Worm (Caenorhabditis elegans): ENCODE measurements around the gene Y11D7A.10.

The Y11D7A.10 gene

DNA sequence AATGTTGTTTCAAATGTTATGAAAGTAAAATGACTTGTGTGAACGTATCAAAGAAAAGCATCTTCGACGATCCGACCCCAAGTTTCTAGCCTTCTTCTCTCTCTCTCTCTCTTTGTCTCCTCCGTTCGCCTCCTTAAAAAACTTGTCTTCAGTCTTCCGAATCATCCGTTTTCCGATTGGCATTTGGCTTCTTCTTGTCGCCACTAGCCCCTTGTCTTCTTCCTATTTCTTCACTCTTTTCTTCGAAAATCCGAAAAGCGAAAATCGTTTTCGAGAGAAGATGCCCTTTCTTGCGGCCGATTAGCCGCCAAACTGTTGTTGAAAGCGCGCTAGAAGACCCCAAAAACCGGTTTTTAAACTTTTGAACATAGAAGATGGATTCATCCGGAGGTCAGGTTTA, 1.0 kb downstream of the Y11D7A.10 start:
- TF ChIP-seq ceh-28 (tag; optimal IDR thresholded peaks at IDR 0.05) = no peak
- TF ChIP-seq hmg-11 (tag; optimal IDR thresholded peaks at IDR 0.05) = no peak
- TF ChIP-seq nhr-67 (tag; optimal IDR thresholded peaks at IDR 0.05) = no peak
- TF ChIP-seq fkh-10 (GFP tag; optimal IDR thresholded peaks at IDR 0.05) = no peak
- TF ChIP-seq nhr-23 (tag; optimal IDR thresholded peaks at IDR 0.05) = peak; percentile 14
- TF ChIP-seq elt-1 (tag; optimal IDR thresholded peaks at IDR 0.05) = no peak
- TF ChIP-seq ZK546.5 (tag; optimal IDR thresholded peaks at IDR 0.05) = no peak
- no peak for TF ChIP-seq elt-3 (tag; optimal IDR thresholded peaks at IDR 0.05)
- TF ChIP-seq nhr-25 (tag; optimal IDR thresholded peaks at IDR 0.05) = peak; percentile 56
- no peak for TF ChIP-seq unc-39 (tag; optimal IDR thresholded peaks at IDR 0.05)
- TF ChIP-seq nhr-43 (tag; optimal IDR thresholded peaks at IDR 0.05; ENCODE audit: poor library complexity, severe bottlenecking) = peak; percentile 52
- no peak for TF ChIP-seq nhr-28 (tag; optimal IDR thresholded peaks at IDR 0.05)
- TF ChIP-seq egl-5 (tag; optimal IDR thresholded peaks at IDR 0.05) = no peak
- peak; percentile 13 for TF ChIP-seq tbx-2 (tag; optimal IDR thresholded peaks at IDR 0.05)
- TF ChIP-seq daf-12 (tag; optimal IDR thresholded peaks at IDR 0.05) = no peak
- TF ChIP-seq pqm-1 (tag; optimal IDR thresholded peaks at IDR 0.05) = no peak
- no peak for TF ChIP-seq nhr-12 (tag; optimal IDR thresholded peaks at IDR 0.05)
- no peak for TF ChIP-seq lin-39 (tag; optimal IDR thresholded peaks at IDR 0.05)
- TF ChIP-seq ama-1 (optimal IDR thresholded peaks at IDR 0.05) = peak; percentile 89
- no peak for TF ChIP-seq sea-2 (GFP tag; optimal IDR thresholded peaks at IDR 0.05)
- no peak for TF ChIP-seq unc-62 (GFP tag; optimal IDR thresholded peaks at IDR 0.05)
- no peak for TF ChIP-seq ceh-16 (tag; optimal IDR thresholded peaks at IDR 0.05)
- TF ChIP-seq mdl-1 (tag; optimal IDR thresholded peaks at IDR 0.05) = no peak
- no peak for TF ChIP-seq nhr-77 (tag; optimal IDR thresholded peaks at IDR 0.05)

ce11 chrIV:9256865-9257264, 2.7 kb downstream of the Y11D7A.10 start:
- TF ChIP-seq fkh-10 (GFP tag; optimal IDR thresholded peaks at IDR 0.05) (no peak), lin-39 (tag; optimal IDR thresholded peaks at IDR 0.05) (no peak), eor-1 (tag; optimal IDR thresholded peaks at IDR 0.05) (no peak), pqm-1 (tag; optimal IDR thresholded peaks at IDR 0.05) (no peak), nhr-11 (tag; optimal IDR thresholded peaks at IDR 0.05) (no peak), ceh-9 (tag; optimal IDR thresholded peaks at IDR 0.05) (no peak), lsy-12 (tag; optimal IDR thresholded peaks at IDR 0.05) (no peak), lin-15B (tag; optimal IDR thresholded peaks at IDR 0.05) (no peak), snpc-4 (tag; optimal IDR thresholded peaks at IDR 0.05) (no peak), elt-3 (tag; optimal IDR thresholded peaks at IDR 0.05) (no peak), fkh-2 (tag; optimal IDR thresholded peaks at IDR 0.05) (no peak), jun-1 (tag; optimal IDR thresholded peaks at IDR 0.05) (no peak)

DNA sequence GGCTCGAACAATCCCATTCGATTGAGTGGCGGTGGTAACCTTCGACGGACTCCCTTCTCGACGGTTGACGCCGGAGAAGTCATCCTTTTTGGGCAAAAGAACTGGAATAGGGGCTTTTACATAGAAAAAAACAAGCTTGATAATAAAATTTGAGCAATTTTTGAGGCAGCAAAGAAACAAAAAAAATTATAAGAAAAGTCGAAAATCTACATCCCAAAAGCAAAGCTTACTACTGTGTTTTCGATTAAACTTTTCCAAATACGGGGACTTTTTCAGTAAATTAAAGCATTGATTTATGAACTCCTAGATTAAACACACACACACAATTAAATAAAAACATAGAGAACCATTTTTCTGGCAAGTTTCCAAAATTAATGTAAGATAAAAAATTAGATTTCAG, 3.6 kb downstream of the Y11D7A.10 start, which contains the start of gene Y11D7A.9:
Gene Y11D7A.9, minus strand, starts transcription at position 101 of the 400 bp plus-strand sequence.
- TF ChIP-seq nhr-23 (tag; optimal IDR thresholded peaks at IDR 0.05) (no peak), tbx-2 (tag; optimal IDR thresholded peaks at IDR 0.05) (no peak), ama-1 (optimal IDR thresholded peaks at IDR 0.05) (no peak), ceh-82 (tag; optimal IDR thresholded peaks at IDR 0.05) (no peak), eor-1 (tag; optimal IDR thresholded peaks at IDR 0.05) (no peak), ztf-4 (tag; optimal IDR thresholded peaks at IDR 0.05) (no peak), nhr-43 (tag; optimal IDR thresholded peaks at IDR 0.05; ENCODE audit: poor library complexity, severe bottlenecking) (no peak), nhr-77 (tag; optimal IDR thresholded peaks at IDR 0.05) (no peak)

DNA sequence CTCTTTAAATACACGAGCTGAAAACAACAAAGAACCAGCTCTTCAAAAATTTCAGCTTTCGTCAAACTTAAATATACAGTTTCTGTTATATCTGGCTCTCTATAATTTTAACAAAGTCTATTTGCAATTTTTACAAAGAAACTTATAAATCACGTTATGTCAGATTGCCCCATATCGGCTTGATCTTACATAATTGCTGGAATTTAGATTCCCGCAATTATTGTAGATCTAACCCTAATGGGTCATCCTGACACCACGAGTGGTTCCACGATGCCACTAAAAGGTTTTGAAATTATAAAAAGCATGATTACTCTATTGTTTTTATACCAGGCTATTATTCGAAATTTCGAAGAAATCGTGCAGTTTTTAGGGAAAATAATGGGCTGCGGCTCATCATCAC, 8.5 kb downstream of the Y11D7A.10 start, which contains the start of gene Y11D7A.8:
Gene Y11D7A.8, plus strand, starts transcription at position 301 of the 400 bp plus-strand sequence.
- TF ChIP-seq unc-62 (GFP tag; optimal IDR thresholded peaks at IDR 0.05) (no peak), ceh-28 (tag; optimal IDR thresholded peaks at IDR 0.05) (no peak), ceh-9 (tag; optimal IDR thresholded peaks at IDR 0.05) (no peak), daf-12 (tag; optimal IDR thresholded peaks at IDR 0.05) (no peak), ztf-11 (tag; optimal IDR thresholded peaks at IDR 0.05) (no peak), elt-3 (tag; optimal IDR thresholded peaks at IDR 0.05) (no peak), nhr-77 (tag; optimal IDR thresholded peaks at IDR 0.05) (no peak), pha-4 (tag; optimal IDR thresholded peaks at IDR 0.05) (no peak), unc-39 (tag; optimal IDR thresholded peaks at IDR 0.05) (no peak), hmg-11 (tag; optimal IDR thresholded peaks at IDR 0.05) (no peak)

All from whole organism, L3 larva.